Fruit fly (Drosophila melanogaster) whole organism, embryonic: ENCODE results near the gene CG31952.

Source experiments
- Aef1 ChIP-seq: fragments of 200-800 bp; sonication (Bioruptor generic); IDR thresholded peaks from 3 replicates; pipeline ENCODE4 v1.3.6; 2022; ENCODE audit warnings: missing biosample characterization, missing genetic modification characterization
- Antp ChIP-seq: fragments of 200-800 bp; sonication (Bioruptor generic); optimal IDR thresholded peaks from 3 replicates; lab custom pipeline; 2016; ENCODE audit warnings: missing biosample characterization, missing genetic modification characterization
- CG10274 ChIP-seq: fragments of 200-800 bp; sonication (Bioruptor generic); optimal IDR thresholded peaks from 3 replicates; lab custom pipeline; 2017; ENCODE audit warnings: missing biosample characterization, mild to moderate bottlenecking, missing genetic modification characterization
- CG11504 ChIP-seq: fragments of 200-800 bp; sonication (Bioruptor generic); optimal IDR thresholded peaks from 3 replicates; lab custom pipeline; 2019; ENCODE audit warnings: missing biosample characterization, mild to moderate bottlenecking, missing genetic modification characterization, moderate library complexity
- CG12104 ChIP-seq: fragments of 200-800 bp; sonication (Bioruptor generic); optimal IDR thresholded peaks from 3 replicates; lab custom pipeline; 2016; ENCODE audit warnings: missing biosample characterization, missing genetic modification characterization
- CG14667 ChIP-seq: fragments of 200-800 bp; sonication (Bioruptor generic); IDR thresholded peaks from 2 replicates; pipeline ENCODE4 v1.3.6; 2022; ENCODE audit warnings: missing biosample characterization, missing genetic modification characterization
- CG14860 ChIP-seq: fragments of 200-800 bp; sonication (Bioruptor generic); IDR thresholded peaks from 3 replicates; pipeline ENCODE4 v1.3.6; 2022; ENCODE audit warnings: missing biosample characterization, missing genetic modification characterization; ENCODE audit not compliant: partially characterized antibody
- CG15011 ChIP-seq: fragments of 200-800 bp; sonication (Bioruptor generic); optimal IDR thresholded peaks from 3 replicates; lab custom pipeline; 2018; ENCODE audit warnings: missing biosample characterization, mild to moderate bottlenecking, missing genetic modification characterization
- CG15696 ChIP-seq: fragments of 200-800 bp; sonication (Bioruptor generic); optimal IDR thresholded peaks from 2 replicates; lab custom pipeline; 2019; ENCODE audit warnings: missing biosample characterization, mild to moderate bottlenecking, missing genetic modification characterization, moderate library complexity
- CG1647 ChIP-seq: fragments of 200-800 bp; sonication (Bioruptor generic); optimal IDR thresholded peaks from 3 replicates; lab custom pipeline; 2016; ENCODE audit warnings: missing biosample characterization, missing genetic modification characterization
- CG30403 ChIP-seq: fragments of 200-800 bp; sonication (Bioruptor generic); optimal IDR thresholded peaks from 3 replicates; lab custom pipeline; 2016; ENCODE audit warnings: missing biosample characterization, missing genetic modification characterization
- CG3281 ChIP-seq: fragments of 200-800 bp; sonication (Bioruptor generic); optimal IDR thresholded peaks from 3 replicates; lab custom pipeline; 2017; ENCODE audit warnings: missing biosample characterization, mild to moderate bottlenecking, missing genetic modification characterization
- CG6683 ChIP-seq: fragments of 200-800 bp; sonication (Bioruptor generic); optimal IDR thresholded peaks from 2 replicates; lab custom pipeline; 2017; ENCODE audit warnings: missing biosample characterization, mild to moderate bottlenecking, missing genetic modification characterization, missing genetic modification reagents
- CG7786 ChIP-seq: fragments of 200-800 bp; sonication (Bioruptor generic); optimal IDR thresholded peaks from 2 replicates; lab custom pipeline; 2016; ENCODE audit warnings: missing biosample characterization, missing genetic modification characterization
- CrebB ChIP-seq: fragments of 200-800 bp; sonication (Bioruptor generic); optimal IDR thresholded peaks from 3 replicates; lab custom pipeline; 2018; ENCODE audit warnings: missing biosample characterization, mild to moderate bottlenecking, missing genetic modification characterization
- D ChIP-seq, 2 experiments: fragments of 200-800 bp in 1 of 2; fragments of >200 bp in 1 of 2; sonication (Bioruptor generic) in 1 of 2; optimal IDR thresholded peaks; 2 replicates in 1 of 2; 3 replicates in 1 of 2; lab custom pipeline; 2017; ENCODE audit warnings: mild to moderate bottlenecking in 1 of 2, missing biosample characterization in 1 of 2, missing genetic modification characterization in 1 of 2, missing genetic modification reagents in 1 of 2
- D19A ChIP-seq: fragments of 200-800 bp; optimal IDR thresholded peaks from 3 replicates; lab custom pipeline; 2019; ENCODE audit warnings: missing biosample characterization, mild to moderate bottlenecking, missing genetic modification characterization, moderate library complexity
- Dip3 ChIP-seq: fragments of 200-800 bp; sonication (Bioruptor generic); optimal IDR thresholded peaks from 3 replicates; lab custom pipeline; 2016; ENCODE audit warnings: missing biosample characterization, missing genetic modification characterization
- Dref ChIP-seq: fragments of 200-800 bp; sonication (Bioruptor generic); IDR thresholded peaks from 2 replicates; pipeline ENCODE4 v1.3.6; 2022; ENCODE audit warnings: missing biosample characterization, missing genetic modification characterization
- GATAe ChIP-seq: fragments of 200-800 bp; sonication (Bioruptor generic); conservative IDR thresholded peaks from 2 replicates; pipeline ENCODE4 v1.3.6; 2022; ENCODE audit warnings: missing biosample characterization, missing genetic modification characterization
- H2.0 ChIP-seq: fragments of 200-800 bp; sonication (Bioruptor generic); IDR thresholded peaks from 2 replicates; pipeline ENCODE4 v1.3.6; 2022; ENCODE audit warnings: missing biosample characterization, missing genetic modification characterization
- HLH4C ChIP-seq: fragments of 200-800 bp; sonication (Bioruptor generic); IDR thresholded peaks from 3 replicates; pipeline ENCODE4 v1.3.6; 2022; ENCODE audit warnings: missing biosample characterization, missing genetic modification characterization; ENCODE audit not compliant: partially characterized antibody
- HLH54F ChIP-seq: fragments of 200-800 bp; sonication (Bioruptor generic); optimal IDR thresholded peaks from 3 replicates; lab custom pipeline; 2016; ENCODE audit warnings: missing biosample characterization, missing genetic modification characterization
- HLHmδ ChIP-seq: fragments of 200-800 bp; sonication (Bioruptor generic); optimal IDR thresholded peaks from 2 replicates; lab custom pipeline; 2018; ENCODE audit warnings: missing biosample characterization, mild to moderate bottlenecking, missing genetic modification characterization, moderate library complexity
- Hr78 ChIP-seq, 2 experiments: fragments of 200-800 bp in 1 of 2; fragments of >200 bp in 1 of 2; sonication (Bioruptor generic) in 1 of 2; optimal IDR thresholded peaks; 2 replicates each; lab custom pipeline; 2017 to 2019; ENCODE audit warnings: missing biosample characterization in 2 of 2, missing genetic modification characterization in 2 of 2, mild to moderate bottlenecking in 1 of 2, moderate library complexity in 1 of 2
- Myb ChIP-seq: fragments of 200-800 bp; sonication (Bioruptor generic); optimal IDR thresholded peaks from 2 replicates; lab custom pipeline; 2016; ENCODE audit warnings: missing biosample characterization, missing genetic modification characterization
- Nf-YA ChIP-seq: fragments of 200-800 bp; sonication (Bioruptor generic); IDR thresholded peaks from 2 replicates; pipeline ENCODE4 v1.3.6; 2022; ENCODE audit warnings: missing biosample characterization, missing genetic modification characterization
- Ptx1 ChIP-seq: fragments of 200-800 bp; sonication (Bioruptor generic); IDR thresholded peaks from 2 replicates; pipeline ENCODE4 v1.3.6; 2022; ENCODE audit warnings: missing biosample characterization, missing genetic modification characterization
- Sin3A ChIP-seq: fragments of >200 bp; optimal IDR thresholded peaks from 2 replicates; lab custom pipeline; 2018
- Vsx1 ChIP-seq: fragments of 200-800 bp; sonication (Bioruptor generic); optimal IDR thresholded peaks from 2 replicates; lab custom pipeline; 2017; ENCODE audit warnings: missing biosample characterization, mild to moderate bottlenecking, missing genetic modification characterization, missing genetic modification reagents
- Xbp1 ChIP-seq: fragments of 200-800 bp; sonication (Bioruptor generic); optimal IDR thresholded peaks from 3 replicates; lab custom pipeline; 2016; ENCODE audit warnings: missing biosample characterization, mild to moderate bottlenecking, missing genetic modification characterization
- abd-A ChIP-seq: fragments of 200-800 bp; sonication (Bioruptor generic); optimal IDR thresholded peaks from 3 replicates; lab custom pipeline; 2019; ENCODE audit warnings: missing biosample characterization, mild to moderate bottlenecking, missing genetic modification characterization, moderate library complexity
- br ChIP-seq: fragments of >200 bp; optimal IDR thresholded peaks from 2 replicates; lab custom pipeline; 2017
- cato ChIP-seq: fragments of 200-800 bp; sonication (Bioruptor generic); optimal IDR thresholded peaks from 2 replicates; lab custom pipeline; 2016; ENCODE audit warnings: missing biosample characterization, missing genetic modification characterization, borderline replicate concordance
- cg ChIP-seq: fragments of 200-800 bp; sonication (Bioruptor generic); optimal IDR thresholded peaks from 3 replicates; lab custom pipeline; 2019; ENCODE audit warnings: missing biosample characterization, mild to moderate bottlenecking, missing genetic modification characterization, moderate library complexity
- croc ChIP-seq: fragments of 200-800 bp; sonication (Bioruptor generic); conservative IDR thresholded peaks from 3 replicates; pipeline ENCODE4 v1.3.6; 2022; ENCODE audit warnings: missing biosample characterization, missing genetic modification characterization
- dmrt11E ChIP-seq: fragments of 200-800 bp; sonication (Bioruptor generic); optimal IDR thresholded peaks from 3 replicates; lab custom pipeline; 2018; ENCODE audit warnings: missing biosample characterization, mild to moderate bottlenecking, missing genetic modification characterization, moderate library complexity
- emc ChIP-seq: fragments of 200-800 bp; sonication (Bioruptor generic); optimal IDR thresholded peaks from 2 replicates; lab custom pipeline; 2016; ENCODE audit warnings: missing biosample characterization, missing genetic modification characterization
- ewg ChIP-seq: fragments of 200-800 bp; sonication (Bioruptor generic); optimal IDR thresholded peaks from 3 replicates; lab custom pipeline; 2017; ENCODE audit warnings: mild to moderate bottlenecking, missing biosample characterization, missing genetic modification reagents, missing genetic modification characterization
- fd96Cb ChIP-seq: fragments of 200-800 bp; sonication (Bioruptor generic); optimal IDR thresholded peaks from 2 replicates; lab custom pipeline; 2018; ENCODE audit warnings: missing biosample characterization, mild to moderate bottlenecking, missing genetic modification characterization, moderate library complexity
- gro ChIP-seq: fragments of 200-800 bp; sonication (Bioruptor generic); optimal IDR thresholded peaks from 2 replicates; lab custom pipeline; 2016; ENCODE audit warnings: missing biosample characterization, missing genetic modification characterization
- kah ChIP-seq: fragments of 200-800 bp; sonication (Bioruptor generic); optimal IDR thresholded peaks from 2 replicates; lab custom pipeline; 2018; ENCODE audit warnings: missing biosample characterization, mild to moderate bottlenecking, missing genetic modification characterization
- lbe ChIP-seq: fragments of 200-800 bp; sonication (Bioruptor generic); optimal IDR thresholded peaks from 2 replicates; lab custom pipeline; 2016; ENCODE audit warnings: missing biosample characterization, mild to moderate bottlenecking, missing genetic modification characterization
- maf-S ChIP-seq: fragments of 200-800 bp; sonication (Bioruptor generic); optimal IDR thresholded peaks from 2 replicates; lab custom pipeline; 2016; ENCODE audit warnings: missing biosample characterization, missing genetic modification characterization
- p53 ChIP-seq: fragments of 200-800 bp; sonication (Bioruptor generic); optimal IDR thresholded peaks from 2 replicates; lab custom pipeline; 2016; ENCODE audit warnings: missing biosample characterization, missing genetic modification characterization
- ro ChIP-seq: fragments of 200-800 bp; sonication (Bioruptor generic); IDR thresholded peaks from 2 replicates; pipeline ENCODE4 v1.3.6; 2022; ENCODE audit warnings: missing biosample characterization, missing genetic modification characterization
- shn ChIP-seq: fragments of 200-800 bp; sonication (Bioruptor generic); optimal IDR thresholded peaks from 3 replicates; lab custom pipeline; 2016; ENCODE audit warnings: missing biosample characterization, missing genetic modification characterization
- stc ChIP-seq: fragments of 200-800 bp; sonication (Bioruptor generic); IDR thresholded peaks from 2 replicates; pipeline ENCODE4 v1.3.6; 2022; ENCODE audit warnings: missing biosample characterization, missing genetic modification characterization
- tin ChIP-seq: fragments of 200-800 bp; sonication (Bioruptor generic); optimal IDR thresholded peaks from 3 replicates; lab custom pipeline; 2016; ENCODE audit warnings: missing biosample characterization, missing genetic modification characterization
- twi ChIP-seq: fragments of 200-800 bp; optimal IDR thresholded peaks from 2 replicates; lab custom pipeline; 2019; ENCODE audit warnings: missing biosample characterization, mild to moderate bottlenecking, missing genetic modification characterization, moderate library complexity
- vfl ChIP-seq: fragments of 200-800 bp; sonication (Bioruptor generic); optimal IDR thresholded peaks from 2 replicates; lab custom pipeline; 2016; ENCODE audit warnings: missing biosample characterization, missing genetic modification characterization

Gene CG31952

DNA sequence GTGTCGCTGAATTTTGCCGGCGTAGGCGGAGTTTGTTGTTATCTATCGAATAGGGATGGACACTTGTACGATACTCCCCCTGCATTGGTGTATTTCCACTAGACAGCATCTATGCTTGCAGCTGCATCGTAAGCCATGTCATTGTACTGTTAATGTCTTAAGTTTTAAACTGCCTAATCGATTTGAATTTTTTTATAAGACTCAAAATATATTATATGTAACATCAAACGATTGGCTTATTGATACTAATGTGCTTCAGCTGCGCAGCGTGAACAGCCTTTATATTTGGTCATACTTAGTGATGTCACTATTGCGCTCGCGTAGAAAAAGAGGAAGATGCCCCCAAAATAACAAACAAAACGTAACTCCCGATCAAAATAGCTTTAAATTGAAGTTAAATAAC lies 39.8 kb upstream of the CG31952 start, which contains the start of the genes CG9662 and Ptpa (continued):
- TF ChIP-seq GATAe (GFP tag; lab: Robert Waterston, UW), result no peak; the same call in 1 of the 2 replicates
- peak; percentile 45; the same call in 1 of the 2 replicates for TF ChIP-seq Nf-YA (GFP tag; lab: Robert Waterston, UW)
- TF ChIP-seq maf-S (GFP tag; lab: Kevin White, UChicago), result peak; percentile 85
- TF ChIP-seq emc (GFP tag; lab: Kevin White, UChicago), result peak; percentile 55
- TF ChIP-seq tin (GFP tag; lab: Kevin White, UChicago), result peak; percentile 82
- no peak for TF ChIP-seq stc (GFP tag; lab: Robert Waterston, UW)
- TF ChIP-seq shn (GFP tag; lab: Kevin White, UChicago), result peak; percentile 86
- TF ChIP-seq twi (tag; lab: Kevin White, UChicago), result no peak
- TF ChIP-seq gro (GFP tag; lab: Kevin White, UChicago), result peak; percentile 78
- no peak for TF ChIP-seq Vsx1 (GFP tag; lab: Kevin White, UChicago)
- peak; percentile 90 for TF ChIP-seq Ptx1 (GFP tag; lab: Robert Waterston, UW)
- no peak for TF ChIP-seq CG10274
- TF ChIP-seq Xbp1 (GFP tag; lab: Kevin White, UChicago), result peak; percentile 92
- no peak for TF ChIP-seq CrebB (tag; lab: Kevin White, UChicago)
- TF ChIP-seq Dref (GFP tag; lab: Robert Waterston, UW), result peak; percentile 36; the same call in 1 of the 2 replicates
- TF ChIP-seq D19A, result peak; percentile 46
- no peak for TF ChIP-seq CG6683 (GFP tag; lab: Kevin White, UChicago)
- TF ChIP-seq ewg (GFP tag; lab: Kevin White, UChicago), result peak; percentile 88
- TF ChIP-seq cg (GFP tag; lab: Kevin White, UChicago), result no peak
- TF ChIP-seq Aef1 (GFP tag; lab: Robert Waterston, UW), result peak; percentile 95
- peak; percentile 85 for TF ChIP-seq Dip3 (GFP tag; lab: Kevin White, UChicago)
- no peak for TF ChIP-seq CG3281
- TF ChIP-seq CG15696, result peak; percentile 84
- peak; percentile 80 for TF ChIP-seq croc
- TF ChIP-seq dmrt11E (tag; lab: Kevin White, UChicago), result peak; percentile 78
- TF ChIP-seq HLHmδ, result no peak
- TF ChIP-seq CG12104 (GFP tag; lab: Kevin White, UChicago), result peak; percentile 48
- TF ChIP-seq CG30403 (GFP tag; lab: Kevin White, UChicago), result peak; percentile 91
- TF ChIP-seq p53 (GFP tag; lab: Kevin White, UChicago), result peak; percentile 70
- TF ChIP-seq HLH4C (GFP tag; lab: Robert Waterston, UW), result peak; percentile 88
- TF ChIP-seq fd96Cb, result peak; percentile 78
- no peak for TF ChIP-seq CG15011 (GFP tag; lab: Kevin White, UChicago)
- TF ChIP-seq CG7786 (GFP tag; lab: Kevin White, UChicago), result peak; percentile 82
- TF ChIP-seq lbe (GFP tag; lab: Kevin White, UChicago), result no peak
- TF ChIP-seq abd-A (tag; lab: Kevin White, UChicago), result no peak
- peak; percentile 39; the same call in 1 of the 2 replicates for TF ChIP-seq ro (GFP tag; lab: Robert Waterston, UW)
- TF ChIP-seq CG1647 (GFP tag; lab: Kevin White, UChicago), result peak; percentile 75
- TF ChIP-seq br (lab: Kevin White, UChicago), result no peak
- no peak for TF ChIP-seq kah (GFP tag; lab: Kevin White, UChicago)
- peak; percentile 73 for TF ChIP-seq cato (GFP tag; lab: Kevin White, UChicago)
- peak; percentile 75 for TF ChIP-seq Myb (GFP tag; lab: Kevin White, UChicago)
- TF ChIP-seq Antp (GFP tag; lab: Kevin White, UChicago), result peak; percentile 92
- TF ChIP-seq HLH54F (GFP tag; lab: Kevin White, UChicago), result peak; percentile 90
- peak; percentile 74 for TF ChIP-seq CG11504 (tag; lab: Kevin White, UChicago)
- peak; percentile 81 for TF ChIP-seq CG14667 (GFP tag; lab: Robert Waterston, UW)
- TF ChIP-seq Sin3A (lab: Kevin White, UChicago), result peak; percentile 99
- peak; percentile 76 for TF ChIP-seq vfl
- no peak for TF ChIP-seq D (optimal IDR thresholded peaks at IDR 0.05; lab: Kevin White, UChicago)
- TF ChIP-seq D (GFP tag; optimal IDR thresholded peaks at IDR 0.05; lab: Kevin White, UChicago), result peak; percentile 59
- no peak for TF ChIP-seq Hr78 (GFP tag; optimal IDR thresholded peaks at IDR 0.05; lab: Kevin White, UChicago)
- TF ChIP-seq CG14860 (GFP tag; lab: Robert Waterston, UW), result peak; percentile 88
- TF ChIP-seq H2.0 (GFP tag; lab: Robert Waterston, UW), result peak; percentile 88
